Worm (Caenorhabditis elegans): ENCODE data around the gene F44E5.4.
"Not testable (repeated sequence)": the region's sequence is repeated elsewhere in the genome, so short reads cannot be mapped to it uniquely, and the experiment has no call there.

F44E5.4 gene

DNA sequence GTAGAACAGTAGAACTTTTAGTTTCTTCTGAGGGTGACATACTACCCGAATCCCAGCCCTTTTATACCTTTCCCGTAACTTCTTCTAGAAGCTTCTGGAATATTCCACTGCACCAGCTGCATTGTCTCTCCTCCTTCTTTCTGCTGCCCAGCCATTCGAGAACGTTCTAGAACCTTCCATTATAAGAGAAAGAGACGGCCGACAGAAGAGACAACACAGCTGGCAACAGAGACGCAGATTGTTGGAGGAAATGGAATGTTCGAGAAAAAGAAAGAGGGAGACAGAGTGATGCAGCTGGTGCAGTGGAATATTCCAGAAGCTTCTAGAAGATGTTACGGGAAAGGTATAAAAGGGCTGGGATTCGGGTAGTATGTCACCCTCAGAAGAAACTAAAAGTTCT is at the start of gene F44E5.4, which contains the start of gene F44E5.5:
F44E5.4 (minus strand) TSS at position 35 of the 400 bp plus-strand sequence.
F44E5.5 (plus strand) TSS at position 386 of the 400 bp plus-strand sequence.
- peak; percentile 97 for TF ChIP-seq mcd-1 (GFP tag; IDR thresholded peaks at IDR 0.05)
- peak; percentile 38; the same call in 1 of the 2 replicates for TF ChIP-seq Y53F4B.3 (GFP tag; IDR thresholded peaks at IDR 0.05)
- TF ChIP-seq ceh-79 (tag; optimal IDR thresholded peaks at IDR 0.05) = peak; percentile 99
- peak; percentile 75; the same call in 1 of the 2 replicates for TF ChIP-seq ztf-25 (GFP tag; IDR thresholded peaks at IDR 0.05)
- peak; percentile 98 for TF ChIP-seq egl-44 (GFP tag; IDR thresholded peaks at IDR 0.05)
- peak; percentile 100 for TF ChIP-seq cebp-2 (GFP tag; IDR thresholded peaks at IDR 0.05)
- peak; percentile 40 for TF ChIP-seq B0261.1 (tag; optimal IDR thresholded peaks at IDR 0.05)
- TF ChIP-seq F33H1.4 (GFP tag; IDR thresholded peaks at IDR 0.05) = peak; percentile 77
- peak; percentile 85 for TF ChIP-seq mel-28 (tag; optimal IDR thresholded peaks at IDR 0.05; ENCODE audit: borderline replicate concordance)
- peak; percentile 93 for TF ChIP-seq tbx-9 (tag; optimal IDR thresholded peaks at IDR 0.05; ENCODE audit: borderline replicate concordance)
- TF ChIP-seq Y53G8AR.9 (GFP tag; conservative IDR thresholded peaks at IDR 0.05) = peak; percentile 99
- peak; percentile 99 for TF ChIP-seq nfyb-1 (GFP tag; IDR thresholded peaks at IDR 0.05)
- peak; percentile 96 for TF ChIP-seq nfya-2 (GFP tag; IDR thresholded peaks at IDR 0.05)
- peak; percentile 92 for TF ChIP-seq K12H6.12 (tag; optimal IDR thresholded peaks at IDR 0.05)
- TF ChIP-seq hmg-20 (GFP tag; IDR thresholded peaks at IDR 0.05) = peak; percentile 89
- TF ChIP-seq B0019.2 (GFP tag; conservative IDR thresholded peaks at IDR 0.05) = peak; percentile 71; the same call in 1 of the 2 replicates
- 0 out of 2 replicates have a peak, but pooled peaks have one; percentile 89 for TF ChIP-seq lag-1 (GFP tag; IDR thresholded peaks at IDR 0.05)
- TF ChIP-seq lsl-1 (GFP tag; optimal IDR thresholded peaks at IDR 0.05) = peak; percentile 65
- TF ChIP-seq snpc-4 (GFP tag; optimal IDR thresholded peaks at IDR 0.05) = not testable (repeated sequence)
- TF ChIP-seq snpc-4 (tag; optimal IDR thresholded peaks at IDR 0.05) = peak in 2 of 4 experiments; percentile 57 to 61
- peak; percentile 88 for TF ChIP-seq ceh-100 (GFP tag; IDR thresholded peaks at IDR 0.05)
- TF ChIP-seq Y95B8A.8 (GFP tag; IDR thresholded peaks at IDR 0.05) = peak; percentile 97
- TF ChIP-seq T07F8.4 (tag; optimal IDR thresholded peaks at IDR 0.05) = peak; percentile 55
- TF ChIP-seq tlf-1 (GFP tag; optimal IDR thresholded peaks at IDR 0.05) = peak; percentile 94
- TF ChIP-seq ztf-28 (GFP tag; IDR thresholded peaks at IDR 0.05) = peak; percentile 79
- TF ChIP-seq cebp-1 (GFP tag; IDR thresholded peaks at IDR 0.05) = peak; percentile 89
- peak; percentile 80 for TF ChIP-seq cebp-1 (tag; optimal IDR thresholded peaks at IDR 0.05)
- peak; percentile 97 for TF ChIP-seq F57C9.4 (tag; optimal IDR thresholded peaks at IDR 0.05)
- TF ChIP-seq ekl-4 (GFP tag; IDR thresholded peaks at IDR 0.05) = peak; percentile 99
- TF ChIP-seq Y79H2A.3 (GFP tag; conservative IDR thresholded peaks at IDR 0.05) = peak; percentile 99
- peak; percentile 97 for TF ChIP-seq lin-40 (tag; optimal IDR thresholded peaks at IDR 0.05)
- peak; percentile 88 for TF ChIP-seq aptf-2 (GFP tag; conservative IDR thresholded peaks at IDR 0.05)
- peak; percentile 92 for TF ChIP-seq ets-4 (GFP tag; optimal IDR thresholded peaks at IDR 0.05)
- peak; percentile 88 for TF ChIP-seq madf-6 (GFP tag; IDR thresholded peaks at IDR 0.05)
- TF ChIP-seq attf-6 (GFP tag; IDR thresholded peaks at IDR 0.05) = peak; percentile 86
- TF ChIP-seq madf-10 (tag; optimal IDR thresholded peaks at IDR 0.05) = peak; percentile 79
- TF ChIP-seq zfh-2 (GFP tag; conservative IDR thresholded peaks at IDR 0.05) = peak; percentile 79
- peak; percentile 100 for TF ChIP-seq let-526 (GFP tag; IDR thresholded peaks at IDR 0.05)
- TF ChIP-seq madf-8 (GFP tag; conservative IDR thresholded peaks at IDR 0.05) = 0 out of 2 replicates have a peak, but pooled peaks have one; percentile 19
- peak; percentile 98 for TF ChIP-seq ztf-3 (GFP tag; optimal IDR thresholded peaks at IDR 0.05)
- peak; percentile 74 for TF ChIP-seq tbp1 (GFP tag; optimal IDR thresholded peaks at IDR 0.05)
- peak; percentile 99 for TF ChIP-seq nhr-120 (GFP tag; IDR thresholded peaks at IDR 0.05)
- peak; percentile 69 for TF ChIP-seq D2030.7 (GFP tag; IDR thresholded peaks at IDR 0.05)
- peak; percentile 100 for TF ChIP-seq dox-1 (GFP tag; IDR thresholded peaks at IDR 0.05)
- TF ChIP-seq F52B5.7 (tag; optimal IDR thresholded peaks at IDR 0.05) = peak; percentile 98
- TF ChIP-seq bed-1 (GFP tag; IDR thresholded peaks at IDR 0.05) = peak; percentile 99
- peak in 1 of 3 experiments; percentile 87 for TF ChIP-seq lin-35 (GFP tag; optimal IDR thresholded peaks at IDR 0.05)
- peak; percentile 99 for TF ChIP-seq K11D2.4 (GFP tag; IDR thresholded peaks at IDR 0.05)
- peak; percentile 46 for TF ChIP-seq attf-5 (GFP tag; optimal IDR thresholded peaks at IDR 0.05)

Measured in whole organism, young adult.